Worm (Caenorhabditis elegans) whole organism, L3 larva: ENCODE data around the gene R11D1.4.

Source experiments
- elt-3 ChIP-seq, 3 experiments: fragments of 150-350 bp in 1 of 3; sonication (generic microtip) in 2 of 3; optimal IDR thresholded peaks; 2 replicates in 2 of 3; 4 replicates in 1 of 3; lab custom pipeline; 2014 to 2017; ENCODE audit warnings: missing biosample characterization in 3 of 3, missing genetic modification characterization in 3 of 3
- nhr-11 ChIP-seq: fragments of 150-350 bp; optimal IDR thresholded peaks from 2 replicates; lab custom pipeline; 2014; ENCODE audit warnings: missing biosample characterization, missing genetic modification characterization
- nhr-237 ChIP-seq: fragments of 150-350 bp; optimal IDR thresholded peaks from 2 replicates; lab custom pipeline; 2014; ENCODE audit warnings: missing biosample characterization, missing genetic modification characterization

DNA sequence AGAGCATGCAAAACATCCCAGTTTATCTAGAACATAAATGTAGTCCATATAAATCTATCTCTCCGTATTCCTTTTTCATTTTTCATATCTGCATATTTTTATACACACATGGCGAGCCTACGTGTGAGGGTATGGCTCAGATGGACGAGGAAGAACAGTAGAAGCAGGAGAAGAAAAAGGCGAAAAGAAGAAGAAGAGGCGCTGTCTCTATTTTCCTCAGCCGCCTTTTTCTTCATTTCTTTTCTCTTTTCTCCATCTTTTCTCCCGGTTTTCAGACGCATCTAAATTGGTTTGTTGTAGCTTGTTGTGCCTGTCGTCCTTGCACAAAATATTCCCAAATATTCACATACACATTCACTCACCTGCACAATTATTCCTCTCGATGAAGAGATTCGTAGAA is 18.1 kb downstream of the R11D1.4 start, which contains the start of gene K10C8.4:
- no peak for TF ChIP-seq nhr-237 (tag; lab: Kevin White, UChicago)
- no peak for TF ChIP-seq elt-3 (tag; optimal IDR thresholded peaks at IDR 0.05; lab: Kevin White, UChicago)
- TF ChIP-seq nhr-11 (tag; lab: Kevin White, UChicago), result no peak
